Worm (Caenorhabditis elegans) whole organism, late embryonic: ENCODE data around the gene R01E6.7.

Experiments used
- C38D4.7 ChIP-seq: fragments of 200-800 bp; sonication (Bioruptor generic); optimal IDR thresholded peaks from 2 replicates; lab custom pipeline; 2018; ENCODE audit warnings: mild to moderate bottlenecking, missing genetic modification characterization, moderate library complexity, missing compliant biosample characterization
- F13H6.1 ChIP-seq: sonication (generic microtip); optimal IDR thresholded peaks from 2 replicates; lab custom pipeline; 2016; ENCODE audit warnings: missing genetic modification characterization, missing compliant biosample characterization
- K02D7.2 ChIP-seq: sonication (generic microtip); optimal IDR thresholded peaks from 2 replicates; lab custom pipeline; 2017; ENCODE audit warnings: mild to moderate bottlenecking, missing genetic modification characterization, missing compliant biosample characterization
- T23F11.4 ChIP-seq: fragments of 200-800 bp; sonication (Bioruptor generic); optimal IDR thresholded peaks from 2 replicates; lab custom pipeline; 2018; ENCODE audit warnings: mild to moderate bottlenecking, missing genetic modification characterization, missing compliant biosample characterization
- ceh-18 ChIP-seq: sonication (generic microtip); optimal IDR thresholded peaks from 2 replicates; lab custom pipeline; 2016; ENCODE audit warnings: missing genetic modification characterization, missing compliant biosample characterization
- ceh-2 ChIP-seq: sonication (generic microtip); optimal IDR thresholded peaks from 2 replicates; lab custom pipeline; 2016; ENCODE audit warnings: missing genotype, missing genetic modification characterization, missing compliant biosample characterization
- ceh-24 ChIP-seq: sonication (generic microtip); optimal IDR thresholded peaks from 2 replicates; lab custom pipeline; 2016; ENCODE audit warnings: mild to moderate bottlenecking, missing genetic modification characterization, missing compliant biosample characterization
- ceh-31 ChIP-seq: sonication (generic microtip); optimal IDR thresholded peaks from 2 replicates; lab custom pipeline; 2016; ENCODE audit warnings: missing genetic modification characterization, missing compliant biosample characterization
- ceh-34 ChIP-seq: sonication (generic microtip); optimal IDR thresholded peaks from 2 replicates; lab custom pipeline; 2016; ENCODE audit warnings: mild to moderate bottlenecking, missing genetic modification characterization, missing compliant biosample characterization
- ceh-48 ChIP-seq: sonication (generic microtip); optimal IDR thresholded peaks from 2 replicates; lab custom pipeline; 2016; ENCODE audit warnings: missing genetic modification characterization, inconsistent platforms, missing compliant biosample characterization
- dmd-4 ChIP-seq: sonication (generic microtip); optimal IDR thresholded peaks from 2 replicates; lab custom pipeline; 2016; ENCODE audit warnings: borderline replicate concordance, missing genetic modification characterization, missing compliant biosample characterization
- dve-1 ChIP-seq: sonication (generic microtip); optimal IDR thresholded peaks from 2 replicates; lab custom pipeline; 2017; ENCODE audit warnings: antibody characterized with exemption, mild to moderate bottlenecking, missing genetic modification characterization, missing compliant biosample characterization
- elt-4 ChIP-seq: sonication (generic microtip); optimal IDR thresholded peaks from 2 replicates; lab custom pipeline; 2016; ENCODE audit warnings: missing genetic modification characterization, missing compliant biosample characterization
- eyg-1 ChIP-seq: sonication (generic microtip); optimal IDR thresholded peaks from 2 replicates; lab custom pipeline; 2016; ENCODE audit warnings: missing genotype, missing genetic modification characterization, missing compliant biosample characterization
- fkh-10 ChIP-seq: fragments of 150-350 bp; optimal IDR thresholded peaks from 2 replicates; lab custom pipeline; 2014; ENCODE audit warnings: missing biosample characterization, missing genetic modification reagents, missing genetic modification characterization
- fkh-6 ChIP-seq: sonication (generic microtip); optimal IDR thresholded peaks from 2 replicates; lab custom pipeline; 2016; ENCODE audit warnings: missing genetic modification characterization, missing compliant biosample characterization
- gmeb-2 ChIP-seq: sonication (generic microtip); optimal IDR thresholded peaks from 2 replicates; lab custom pipeline; 2016; ENCODE audit warnings: missing genetic modification characterization, inconsistent platforms, missing compliant biosample characterization
- hlh-8 ChIP-seq: sonication (generic microtip); optimal IDR thresholded peaks from 2 replicates; lab custom pipeline; 2016; ENCODE audit warnings: missing genotype, missing genetic modification characterization, missing compliant biosample characterization
- lim-6 ChIP-seq: sonication (generic microtip); optimal IDR thresholded peaks from 2 replicates; lab custom pipeline; 2016; ENCODE audit warnings: missing genetic modification characterization, missing compliant biosample characterization
- lin-11 ChIP-seq: fragments of 200-800 bp; sonication (Bioruptor generic); optimal IDR thresholded peaks from 2 replicates; lab custom pipeline; 2018; ENCODE audit warnings: mild to moderate bottlenecking, missing genetic modification characterization, missing compliant biosample characterization
- nhr-11 ChIP-seq: fragments of 150-350 bp; optimal IDR thresholded peaks from 2 replicates; lab custom pipeline; 2014; ENCODE audit warnings: missing biosample characterization, missing genetic modification characterization
- nhr-232 ChIP-seq: sonication (generic microtip); optimal IDR thresholded peaks from 2 replicates; lab custom pipeline; 2016; ENCODE audit warnings: missing genetic modification characterization, missing compliant biosample characterization
- npax-4 ChIP-seq: sonication (generic microtip); optimal IDR thresholded peaks from 2 replicates; lab custom pipeline; 2016; ENCODE audit warnings: missing genetic modification characterization, missing compliant biosample characterization
- odd-2 ChIP-seq: sonication (generic microtip); optimal IDR thresholded peaks from 2 replicates; lab custom pipeline; 2017; ENCODE audit warnings: antibody characterized with exemption, mild to moderate bottlenecking, missing genetic modification characterization, missing compliant biosample characterization
- pag-3 ChIP-seq: sonication (generic microtip); optimal IDR thresholded peaks from 2 replicates; lab custom pipeline; 2016; ENCODE audit warnings: missing compliant biosample characterization, missing genetic modification characterization, borderline replicate concordance
- pat-9 ChIP-seq: fragments of 200-800 bp; sonication (Bioruptor generic); optimal IDR thresholded peaks from 2 replicates; lab custom pipeline; 2018; ENCODE audit warnings: mild to moderate bottlenecking, missing genetic modification characterization, moderate library complexity, missing compliant biosample characterization
- pax-1 ChIP-seq: fragments of 150-350 bp; optimal IDR thresholded peaks from 2 replicates; lab custom pipeline; 2014; ENCODE audit warnings: missing biosample characterization, missing genetic modification characterization
- pha-4 ChIP-seq: fragments of 150-350 bp; optimal IDR thresholded peaks from 2 replicates; lab custom pipeline; 2018; ENCODE audit warnings: missing biosample characterization, missing genetic modification reagents, missing genetic modification characterization
- pqm-1 ChIP-seq: sonication (generic microtip); optimal IDR thresholded peaks from 2 replicates; lab custom pipeline; 2016; ENCODE audit warnings: missing genetic modification characterization, missing compliant biosample characterization
- ref-2 ChIP-seq: sonication (generic microtip); optimal IDR thresholded peaks from 2 replicates; lab custom pipeline; 2016; ENCODE audit warnings: missing genetic modification characterization, missing compliant biosample characterization
- rnt-1 ChIP-seq: sonication (generic microtip); optimal IDR thresholded peaks from 2 replicates; lab custom pipeline; 2016; ENCODE audit warnings: missing genetic modification characterization, missing compliant biosample characterization
- sdc-2 ChIP-seq: sonication (generic microtip); optimal IDR thresholded peaks from 2 replicates; lab custom pipeline; 2016; ENCODE audit warnings: missing genotype, missing genetic modification characterization, missing compliant biosample characterization
- sox-2 ChIP-seq: fragments of 200-800 bp; sonication (Bioruptor generic); IDR thresholded peaks from 2 replicates; pipeline ENCODE4 v1.3.6; 2022; ENCODE audit warnings: missing genetic modification reagents, missing genetic modification characterization, missing compliant biosample characterization
- sox-4 ChIP-seq: sonication (generic microtip); optimal IDR thresholded peaks from 2 replicates; lab custom pipeline; 2017; ENCODE audit warnings: mild to moderate bottlenecking, missing genetic modification characterization, inconsistent platforms, missing compliant biosample characterization
- tbx-2 ChIP-seq: sonication (generic microtip); optimal IDR thresholded peaks from 2 replicates; lab custom pipeline; 2016; ENCODE audit warnings: missing genetic modification characterization, missing compliant biosample characterization
- ttx-3 ChIP-seq: sonication (generic microtip); optimal IDR thresholded peaks from 2 replicates; lab custom pipeline; 2016; ENCODE audit warnings: missing genetic modification reagents, missing genetic modification characterization, missing compliant biosample characterization
- unc-42 ChIP-seq: sonication (generic microtip); optimal IDR thresholded peaks from 2 replicates; lab custom pipeline; 2016; ENCODE audit warnings: missing genotype, missing genetic modification characterization, missing compliant biosample characterization
- unc-55 ChIP-seq: sonication (generic microtip); optimal IDR thresholded peaks from 2 replicates; lab custom pipeline; 2017; ENCODE audit warnings: missing biosample characterization, missing genetic modification reagents, missing genetic modification characterization
- zip-5 ChIP-seq: sonication (generic microtip); optimal IDR thresholded peaks from 2 replicates; lab custom pipeline; 2016; ENCODE audit warnings: missing genetic modification characterization, missing compliant biosample characterization

R01E6.7 gene

DNA sequence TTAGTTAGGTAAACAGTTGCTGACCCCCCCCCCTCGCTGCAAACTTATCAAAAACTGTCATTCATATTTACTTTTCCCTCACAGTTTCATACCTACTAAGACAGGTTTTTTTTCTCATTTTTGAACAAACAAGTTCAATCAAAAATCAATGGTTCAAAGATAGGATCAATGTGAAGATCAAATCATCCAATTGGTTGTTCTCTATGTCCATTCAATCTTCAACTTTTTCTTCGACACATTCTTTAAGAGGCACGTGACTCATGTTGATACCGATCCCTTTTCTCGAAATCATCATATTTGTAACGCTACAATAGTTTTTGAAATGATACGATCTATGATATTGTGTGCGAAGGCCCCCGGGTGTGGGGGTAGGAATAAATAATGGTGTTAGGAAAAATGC, 30.1 kb downstream of the R01E6.7 start:
- TF ChIP-seq dve-1, result no peak
- no peak for TF ChIP-seq K02D7.2 (tag; lab: Kevin White, UChicago)
- no peak for TF ChIP-seq rnt-1 (tag; lab: Kevin White, UChicago)

DNA sequence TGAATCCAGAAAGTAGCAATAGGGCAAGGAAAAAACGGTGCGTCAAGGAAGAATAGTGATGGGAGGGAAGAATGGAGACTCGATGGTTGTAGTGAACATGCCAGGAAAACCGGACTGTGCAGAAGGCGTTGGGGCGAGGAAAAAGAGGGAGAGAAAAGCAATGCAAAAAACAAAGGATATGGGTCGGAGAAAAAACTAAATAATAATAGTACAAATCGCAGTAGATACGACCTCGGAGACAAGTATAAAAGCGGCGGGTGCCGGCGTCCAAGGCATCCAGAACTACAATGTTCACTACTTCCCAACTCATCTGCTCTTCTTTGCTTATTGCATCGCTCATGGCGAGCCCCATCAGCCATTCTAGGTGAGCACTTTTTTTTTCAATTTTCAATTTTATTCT, 33.0 kb downstream of the R01E6.7 start, which contains the start of gene R01E6.5:
R01E6.5 (plus strand) TSS at position 301 of the 400 bp plus-strand sequence.
- TF ChIP-seq sox-2 (GFP tag; lab: Robert Waterston, UW), result no peak
- no peak for TF ChIP-seq pag-3
- no peak for TF ChIP-seq odd-2 (tag; lab: Kevin White, UChicago)
- TF ChIP-seq nhr-11 (tag; lab: Kevin White, UChicago), result no peak
- no peak for TF ChIP-seq lim-6 (tag; lab: Kevin White, UChicago)
- TF ChIP-seq fkh-10, result no peak
- no peak for TF ChIP-seq pat-9 (tag; lab: Kevin White, UChicago)
- TF ChIP-seq npax-4 (tag; lab: Kevin White, UChicago), result no peak
- no peak for TF ChIP-seq sox-4 (tag; lab: Kevin White, UChicago)
- TF ChIP-seq ttx-3 (tag; lab: Kevin White, UChicago), result no peak
- TF ChIP-seq elt-4 (tag; lab: Kevin White, UChicago), result no peak
- no peak for TF ChIP-seq ceh-48 (tag; lab: Kevin White, UChicago)
- TF ChIP-seq ceh-2, result no peak
- TF ChIP-seq F13H6.1 (tag; lab: Kevin White, UChicago), result no peak
- TF ChIP-seq dmd-4, result no peak
- no peak for TF ChIP-seq C38D4.7 (GFP tag; lab: Kevin White, UChicago)
- TF ChIP-seq unc-55 (GFP tag; lab: Kevin White, UChicago), result no peak
- TF ChIP-seq lin-11 (tag; lab: Kevin White, UChicago), result no peak
- TF ChIP-seq, all 69 proteins: peak for 0

DNA sequence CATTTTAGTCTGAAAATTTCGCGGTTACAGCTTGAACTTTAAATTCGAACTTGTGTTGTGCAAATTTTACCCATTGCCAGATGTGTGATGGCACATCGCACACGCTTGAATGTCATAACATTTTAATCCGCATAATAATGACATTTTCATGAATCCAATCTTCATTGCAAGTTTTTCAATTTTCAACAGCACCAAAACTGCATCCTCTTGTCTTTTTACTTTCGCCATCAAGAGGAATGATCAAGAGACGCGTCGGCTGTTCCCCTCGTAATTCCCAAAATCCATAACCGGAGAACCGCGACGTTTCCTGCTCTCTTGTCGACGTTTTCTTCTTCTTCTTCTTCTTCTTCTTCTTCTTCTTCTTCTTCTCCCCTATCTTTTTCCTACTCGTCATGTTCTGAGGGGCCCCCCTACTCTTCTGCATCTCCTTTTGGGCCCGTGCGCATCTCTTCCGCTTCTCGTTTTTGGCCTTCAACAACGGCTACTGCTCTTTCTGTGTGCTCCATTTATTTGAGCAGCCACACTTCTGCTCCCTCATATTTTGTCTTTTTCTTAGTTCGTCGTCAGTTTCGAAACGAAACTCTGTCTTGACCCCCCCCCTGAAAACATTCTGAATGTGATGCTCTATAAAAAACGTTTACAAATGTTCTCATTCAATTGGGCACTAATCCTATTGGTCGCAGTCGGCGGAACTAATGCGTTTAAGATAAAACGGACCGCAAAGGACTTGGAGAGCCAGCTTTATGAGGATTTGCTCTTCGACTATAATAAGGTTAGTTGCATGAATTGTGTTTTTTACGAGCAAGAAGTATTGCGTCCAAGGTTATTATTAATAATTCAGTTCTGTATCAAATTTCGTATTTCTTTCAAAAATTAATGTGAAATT, 37.1 kb downstream of the R01E6.7 start, which contains the start of gene acr-12:
acr-12 (plus strand) TSS at position 430 of the 886 bp plus-strand sequence.
- TF ChIP-seq ceh-31 (tag; lab: Kevin White, UChicago) (peak; percentile 27), T23F11.4 (no peak), pha-4 (tag; lab: Kevin White, UChicago) (no peak), fkh-6 (tag; lab: Kevin White, UChicago) (no peak), pat-9 (tag; lab: Kevin White, UChicago) (peak; percentile 5), ceh-24 (no peak), unc-42 (peak; percentile 79), sdc-2 (tag; lab: Kevin White, UChicago) (peak; percentile 21), elt-4 (tag; lab: Kevin White, UChicago) (no peak), ceh-48 (tag; lab: Kevin White, UChicago) (no peak), hlh-8 (tag; lab: Kevin White, UChicago) (no peak), ref-2 (tag; lab: Kevin White, UChicago) (peak; percentile 22), ceh-34 (no peak), nhr-232 (no peak)
- TF ChIP-seq, all 69 proteins: peak for 5

DNA sequence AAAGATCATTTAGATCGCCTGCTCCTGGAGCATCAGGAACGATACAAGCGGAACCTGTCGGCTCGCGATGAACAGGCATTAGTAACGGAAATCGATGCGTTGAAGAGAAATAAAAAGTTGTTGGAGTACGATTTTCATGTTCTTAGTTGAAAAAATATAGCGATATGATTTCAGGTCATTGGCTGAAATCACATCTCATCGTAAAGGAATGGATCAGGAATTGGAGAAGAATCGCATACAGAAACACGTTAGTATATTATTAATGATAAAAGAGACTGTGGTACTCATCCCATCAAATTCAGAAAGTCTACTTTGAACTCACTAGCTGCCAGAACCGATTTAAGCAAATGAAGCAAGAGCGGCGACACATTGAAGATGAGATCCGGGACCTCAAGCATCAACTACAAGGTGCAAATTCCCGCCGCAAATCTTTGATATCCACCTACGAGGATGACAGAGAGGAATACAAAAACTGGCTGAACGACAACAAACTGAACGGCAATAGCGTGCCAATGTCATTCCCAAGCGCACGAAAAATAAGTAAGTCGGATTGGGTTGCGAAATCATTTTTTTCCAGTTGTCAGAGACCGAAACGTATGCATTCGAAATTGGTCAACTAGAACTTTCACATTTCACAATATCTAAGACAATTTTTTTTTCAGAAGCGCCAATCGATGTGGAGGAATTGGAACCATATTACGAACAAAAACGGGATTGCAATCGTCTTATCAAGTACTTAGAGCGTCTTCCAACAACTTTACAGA, 39.6 kb downstream of the R01E6.7 start:
- TF ChIP-seq pha-4 (tag; lab: Kevin White, UChicago) (no peak), dve-1 (no peak), eyg-1 (no peak), ceh-18 (no peak), zip-5 (no peak), rnt-1 (tag; lab: Kevin White, UChicago) (no peak), sox-4 (tag; lab: Kevin White, UChicago) (no peak), ceh-34 (no peak), pax-1 (tag; lab: Kevin White, UChicago) (no peak), pqm-1 (no peak), fkh-6 (tag; lab: Kevin White, UChicago) (no peak), T23F11.4 (no peak), C38D4.7 (GFP tag; lab: Kevin White, UChicago) (no peak), K02D7.2 (tag; lab: Kevin White, UChicago) (no peak), tbx-2 (tag; lab: Kevin White, UChicago) (no peak), gmeb-2 (no peak)
